Fruit fly (Drosophila melanogaster): Measurements from ENCODE around the gene CG32590.

Gene CG32590

dm6 chrX:14839047-14839446 lies at the start of gene CG32590, which contains the start of gene Flo2:
CG32590 (minus strand) TSS chrX:14839106.
Flo2 (plus strand) TSS chrX:14839376.
- peak; percentile 82 for TF ChIP-seq CG17801 (GFP tag; optimal IDR thresholded peaks at IDR 0.05; ENCODE audit: partially characterized antibody)

dm6 chrX:14885554-14885953 lies 46.6 kb upstream of the CG32590 start:
- no peak for TF ChIP-seq CG17801 (GFP tag; optimal IDR thresholded peaks at IDR 0.05; ENCODE audit: partially characterized antibody)

- TF ChIP-seq CG17801 (GFP tag; optimal IDR thresholded peaks at IDR 0.05; ENCODE audit: partially characterized antibody) = no peak
Observed at dm6 chrX:14883993-14884392, 45.1 kb upstream of the CG32590 start.

dm6 chrX:14882536-14883118 lies 43.7 kb upstream of the CG32590 start, which contains the start of the genes CG45064 and CG45065:
CG45064 (minus strand) TSS chrX:14882586.
CG45065 (minus strand) TSS chrX:14882586.
- TF ChIP-seq CG17801 (GFP tag; optimal IDR thresholded peaks at IDR 0.05; ENCODE audit: partially characterized antibody) = peak; percentile 46

- no peak for TF ChIP-seq CG17801 (GFP tag; optimal IDR thresholded peaks at IDR 0.05; ENCODE audit: partially characterized antibody)
Observed at dm6 chrX:14878917-14879316, 40.0 kb upstream of the CG32590 start.

dm6 chrX:14871028-14871427 lies 32.1 kb upstream of the CG32590 start, which contains the start of gene CG9518:
CG9518 (minus strand) TSS chrX:14871181.
- TF ChIP-seq CG17801 (GFP tag; optimal IDR thresholded peaks at IDR 0.05; ENCODE audit: partially characterized antibody) = no peak

dm6 chrX:14868414-14868813 lies 29.5 kb upstream of the CG32590 start:
- TF ChIP-seq CG17801 (GFP tag; optimal IDR thresholded peaks at IDR 0.05; ENCODE audit: partially characterized antibody) = no peak

dm6 chrX:14866911-14867310 lies 28.0 kb upstream of the CG32590 start:
- TF ChIP-seq CG17801 (GFP tag; optimal IDR thresholded peaks at IDR 0.05; ENCODE audit: partially characterized antibody) = no peak

- no peak for TF ChIP-seq CG17801 (GFP tag; optimal IDR thresholded peaks at IDR 0.05; ENCODE audit: partially characterized antibody)
Observed at dm6 chrX:14862494-14862893, 23.6 kb upstream of the CG32590 start.

dm6 chrX:14858951-14859350 lies 20.0 kb upstream of the CG32590 start, which contains the start of gene CG46399:
CG46399 (plus strand) TSS chrX:14859251.
- TF ChIP-seq CG17801 (GFP tag; optimal IDR thresholded peaks at IDR 0.05; ENCODE audit: partially characterized antibody) = no peak

dm6 chrX:14857883-14858282 lies 19.0 kb upstream of the CG32590 start:
- TF ChIP-seq CG17801 (GFP tag; optimal IDR thresholded peaks at IDR 0.05; ENCODE audit: partially characterized antibody) = no peak

dm6 chrX:14856261-14856660 lies 17.4 kb upstream of the CG32590 start, which contains the start of gene CG9519:
CG9519 (minus strand) TSS chrX:14856361.
- no peak for TF ChIP-seq CG17801 (GFP tag; optimal IDR thresholded peaks at IDR 0.05; ENCODE audit: partially characterized antibody)

dm6 chrX:14853153-14853672 lies 14.3 kb upstream of the CG32590 start, which contains the start of gene CG9521:
CG9521 (minus strand) TSS chrX:14853269.
- no peak for TF ChIP-seq CG17801 (GFP tag; optimal IDR thresholded peaks at IDR 0.05; ENCODE audit: partially characterized antibody)

- TF ChIP-seq CG17801 (GFP tag; optimal IDR thresholded peaks at IDR 0.05; ENCODE audit: partially characterized antibody) = no peak
Observed at dm6 chrX:14850069-14850468, 11.2 kb upstream of the CG32590 start.

- TF ChIP-seq CG17801 (GFP tag; optimal IDR thresholded peaks at IDR 0.05; ENCODE audit: partially characterized antibody) = no peak
Observed at dm6 chrX:14848755-14849354, 9.9 kb upstream of the CG32590 start, which contains the start of gene CG9522. CG9522 (minus strand) TSS chrX:14848808.

dm6 chrX:14846116-14846614 lies 7.3 kb upstream of the CG32590 start:
- TF ChIP-seq CG17801 (GFP tag; optimal IDR thresholded peaks at IDR 0.05; ENCODE audit: partially characterized antibody) = no peak
